In genomic region chr2L:1735133-1735532, dm6 we compare ENCODE assay signal across 2 fruit fly cellular contexts.
TF ChIP-seq lines count a peak whose summit lies in the region.

No protein-coding gene starts in this region.

- no peak for TF ChIP-seq CTCF in whole organism, embryonic (GFP tag; optimal IDR thresholded peaks at IDR 0.05; lab: Kevin White, UChicago)

TF ChIP-seq in whole organism, embryonic, 481 proteins besides CTCF, POLR2A, EP300 and RAD21 (continues in another document):
- TF ChIP-seq CG10147 (GFP tag; optimal IDR thresholded peaks at IDR 0.05; lab: Kevin White, UChicago) (no peak), corto (GFP tag; optimal IDR thresholded peaks at IDR 0.05; lab: Kevin White, UChicago) (no peak), CrebB (tag; optimal IDR thresholded peaks at IDR 0.05; lab: Kevin White, UChicago) (no peak), CG9215 (GFP tag; IDR thresholded peaks at IDR 0.05; lab: Robert Waterston, UW) (no peak), pros (GFP tag; optimal IDR thresholded peaks at IDR 0.05; lab: Kevin White, UChicago) (no peak), CG1602 (GFP tag; optimal IDR thresholded peaks at IDR 0.05; lab: Kevin White, UChicago) (no peak), CG4424 (GFP tag; optimal IDR thresholded peaks at IDR 0.05; lab: Kevin White, UChicago) (no peak), CG17612 (GFP tag; IDR thresholded peaks at IDR 0.05; lab: Robert Waterston, UW) (no peak), CG2678 (tag; optimal IDR thresholded peaks at IDR 0.05; lab: Kevin White, UChicago) (peak; percentile 17), CG14710 (tag; optimal IDR thresholded peaks at IDR 0.05; lab: Kevin White, UChicago) (peak; percentile 13), ATbp (GFP tag; optimal IDR thresholded peaks at IDR 0.05; lab: Kevin White, UChicago) (peak; percentile 43), CG31224 (GFP tag; IDR thresholded peaks at IDR 0.05; lab: Robert Waterston, UW) (no peak), ind (GFP tag; optimal IDR thresholded peaks at IDR 0.05; lab: Kevin White, UChicago) (no peak), CkIIα-i1 (GFP tag; IDR thresholded peaks at IDR 0.05; lab: Robert Waterston, UW) (no peak), CG15479 (GFP tag; optimal IDR thresholded peaks at IDR 0.05; lab: Kevin White, UChicago) (no peak), CG18011 (GFP tag; optimal IDR thresholded peaks at IDR 0.05; lab: Kevin White, UChicago) (no peak), MTF-1 (GFP tag; optimal IDR thresholded peaks at IDR 0.05; lab: Kevin White, UChicago; ENCODE audit: borderline replicate concordance) (peak; percentile 6), Opbp (GFP tag; IDR thresholded peaks at IDR 0.05; lab: Robert Waterston, UW; ENCODE audit: partially characterized antibody) (no peak), Doc3 (GFP tag; IDR thresholded peaks at IDR 0.05; lab: Robert Waterston, UW; ENCODE audit: partially characterized antibody) (no peak), vvl (GFP tag; IDR thresholded peaks at IDR 0.05; lab: Robert Waterston, UW) (peak; percentile 16; the same call in 1 of the 2 replicates), CG2199 (GFP tag; IDR thresholded peaks at IDR 0.05; lab: Robert Waterston, UW) (no peak), tio (GFP tag; optimal IDR thresholded peaks at IDR 0.05; lab: Kevin White, UChicago) (no peak), unpg (GFP tag; optimal IDR thresholded peaks at IDR 0.05; lab: Kevin White, UChicago) (peak; percentile 22), Tbp (GFP tag; optimal IDR thresholded peaks at IDR 0.05; lab: Kevin White, UChicago) (no peak), Fer1 (GFP tag; optimal IDR thresholded peaks at IDR 0.05; lab: Kevin White, UChicago) (no peak), CG4360 (GFP tag; IDR thresholded peaks at IDR 0.05; lab: Robert Waterston, UW) (no peak), CG16815 (GFP tag; optimal IDR thresholded peaks at IDR 0.05; lab: Kevin White, UChicago) (no peak), ken (GFP tag; IDR thresholded peaks at IDR 0.05; lab: Robert Waterston, UW) (no peak), mirr (GFP tag; optimal IDR thresholded peaks at IDR 0.05; lab: Kevin White, UChicago) (no peak), CG12236 (GFP tag; optimal IDR thresholded peaks at IDR 0.05; lab: Kevin White, UChicago) (no peak), CG7357 (GFP tag; IDR thresholded peaks at IDR 0.05; lab: Robert Waterston, UW) (no peak), MESR4 (GFP tag; optimal IDR thresholded peaks at IDR 0.05; lab: Kevin White, UChicago) (no peak), vfl (GFP tag; optimal IDR thresholded peaks at IDR 0.05; lab: Kevin White, UChicago) (no peak), PHDP (tag; optimal IDR thresholded peaks at IDR 0.05; lab: Kevin White, UChicago) (peak; percentile 9), crc (GFP tag; optimal IDR thresholded peaks at IDR 0.05; lab: Kevin White, UChicago) (no peak), yki (optimal IDR thresholded peaks at IDR 0.05; lab: Kevin White, UChicago) (no peak), Med (GFP tag; lab: Kevin White, UChicago) (no peak), CG13894 (tag; optimal IDR thresholded peaks at IDR 0.05; lab: Kevin White, UChicago) (peak; percentile 38), ERR (GFP tag; optimal IDR thresholded peaks at IDR 0.05; lab: Kevin White, UChicago) (no peak), h (optimal IDR thresholded peaks at IDR 0.05; lab: Kevin White, UChicago) (no peak), Ravus (GFP tag; IDR thresholded peaks at IDR 0.05; lab: Robert Waterston, UW) (no peak), HmgZ (tag; optimal IDR thresholded peaks at IDR 0.05; lab: Kevin White, UChicago) (no peak), Dref (GFP tag; IDR thresholded peaks at IDR 0.05; lab: Robert Waterston, UW) (no peak), z (GFP tag; IDR thresholded peaks at IDR 0.05; lab: Robert Waterston, UW) (no peak), D (optimal IDR thresholded peaks at IDR 0.05; lab: Kevin White, UChicago) (no peak), D (GFP tag; optimal IDR thresholded peaks at IDR 0.05; lab: Kevin White, UChicago) (no peak), CG16863 (GFP tag; optimal IDR thresholded peaks at IDR 0.05; lab: Kevin White, UChicago) (no peak), nerfin-2 (GFP tag; IDR thresholded peaks at IDR 0.05; lab: Robert Waterston, UW; ENCODE audit: partially characterized antibody) (no peak)

TF ChIP-seq in whole organism, prepupa, 60 proteins besides CTCF, POLR2A, EP300 and RAD21:
- TF ChIP-seq Lpt (GFP tag; optimal IDR thresholded peaks at IDR 0.05; lab: Kevin White, UChicago) (no peak), fkh (GFP tag; optimal IDR thresholded peaks at IDR 0.05; lab: Kevin White, UChicago) (peak; percentile 64)
